Worm (Caenorhabditis elegans) whole organism, young adult: Measurements from ENCODE around the gene spr-2.

Experiments used
- F23B12.7 ChIP-seq: sonication (generic microtip); optimal IDR thresholded peaks from 2 replicates; lab custom pipeline; 2017; ENCODE audit warnings: missing genetic modification characterization, mild to moderate bottlenecking, missing compliant biosample characterization, antibody characterized with exemption, moderate library complexity; ENCODE audit not compliant: insufficient read depth
- F33H1.4 ChIP-seq: fragments of 200-800 bp; sonication (Bioruptor generic); IDR thresholded peaks from 2 replicates; pipeline ENCODE4 v1.3.6; 2022; ENCODE audit warnings: missing genetic modification reagents, missing genetic modification characterization, missing compliant biosample characterization
- F39B2.1 ChIP-seq: fragments of 200-800 bp; sonication (Bioruptor generic); IDR thresholded peaks from 2 replicates; pipeline ENCODE4 v1.3.6; 2022; ENCODE audit warnings: missing genetic modification reagents, missing genetic modification characterization, missing compliant biosample characterization
- F49E8.2 ChIP-seq: sonication (generic microtip); optimal IDR thresholded peaks from 3 replicates; lab custom pipeline; 2017; ENCODE audit warnings: missing genetic modification characterization, mild to moderate bottlenecking, missing compliant biosample characterization, antibody characterized with exemption, moderate library complexity; ENCODE audit not compliant: insufficient read depth
- F55B11.4 ChIP-seq: sonication (generic microtip); optimal IDR thresholded peaks from 2 replicates; lab custom pipeline; 2016; ENCODE audit warnings: missing compliant biosample characterization, missing genetic modification characterization, borderline replicate concordance; ENCODE audit not compliant: insufficient read depth
- K11D2.4 ChIP-seq: fragments of 200-800 bp; sonication (Bioruptor generic); IDR thresholded peaks from 2 replicates; pipeline ENCODE4 v1.3.6; 2022; ENCODE audit warnings: missing genetic modification reagents, missing genetic modification characterization, missing compliant biosample characterization
- Y53G8AR.9 ChIP-seq: fragments of 200-800 bp; sonication (Bioruptor generic); conservative IDR thresholded peaks from 2 replicates; pipeline ENCODE4 v1.3.6; 2022; ENCODE audit warnings: missing genetic modification reagents, missing genetic modification characterization, missing compliant biosample characterization
- Y95B8A.8 ChIP-seq: fragments of 200-800 bp; sonication (Bioruptor generic); IDR thresholded peaks from 2 replicates; pipeline ENCODE4 v1.3.6; 2022; ENCODE audit warnings: missing genetic modification reagents, missing genetic modification characterization, missing compliant biosample characterization
- athp-1 ChIP-seq: sonication (generic microtip); optimal IDR thresholded peaks from 2 replicates; lab custom pipeline; 2017; ENCODE audit warnings: mild to moderate bottlenecking, missing genetic modification characterization, missing compliant biosample characterization
- attf-3 ChIP-seq: fragments of 200-800 bp; sonication (Bioruptor generic); conservative IDR thresholded peaks from 2 replicates; pipeline ENCODE4 v1.3.6; 2022; ENCODE audit warnings: missing genetic modification reagents, missing genetic modification characterization, missing compliant biosample characterization
- attf-5 ChIP-seq: fragments of 200-800 bp; sonication (Bioruptor generic); optimal IDR thresholded peaks from 2 replicates; lab custom pipeline; 2018; ENCODE audit warnings: mild to moderate bottlenecking, missing genetic modification characterization, missing compliant biosample characterization
- bed-2 ChIP-seq: fragments of 200-800 bp; sonication (Bioruptor generic); IDR thresholded peaks from 2 replicates; pipeline ENCODE4 v1.3.6; 2022; ENCODE audit warnings: missing genetic modification reagents, missing genetic modification characterization, missing compliant biosample characterization
- ccch-3 ChIP-seq: fragments of 200-800 bp; sonication (Bioruptor generic); optimal IDR thresholded peaks from 2 replicates; lab custom pipeline; 2018; ENCODE audit warnings: mild to moderate bottlenecking, missing genetic modification characterization, missing compliant biosample characterization
- cebp-1 ChIP-seq, 2 experiments: fragments of 200-800 bp in 1 of 2; sonication (Bioruptor generic) in 1 of 2; sonication (generic microtip) in 1 of 2; IDR thresholded peaks in 1 of 2; optimal IDR thresholded peaks in 1 of 2; 2 replicates each; pipeline versions ENCODE4 v1.3.6 to Lab custom; 2017 to 2022; ENCODE audit warnings: missing compliant biosample characterization in 2 of 2, missing genetic modification characterization in 2 of 2, mild to moderate bottlenecking in 1 of 2, missing genetic modification reagents in 1 of 2, moderate library complexity in 1 of 2
- cebp-2 ChIP-seq: fragments of 200-800 bp; sonication (Bioruptor generic); IDR thresholded peaks from 2 replicates; pipeline ENCODE4 v1.3.6; 2022; ENCODE audit warnings: missing genetic modification characterization, missing compliant biosample characterization
- ceh-91 ChIP-seq: fragments of 200-800 bp; sonication (Bioruptor generic); IDR thresholded peaks from 2 replicates; pipeline ENCODE4 v1.3.6; 2022; ENCODE audit warnings: missing genetic modification reagents, missing genetic modification characterization, missing compliant biosample characterization
- chd-7 ChIP-seq: sonication (generic microtip); optimal IDR thresholded peaks from 2 replicates; lab custom pipeline; 2016; ENCODE audit warnings: mild to moderate bottlenecking, missing genetic modification characterization, moderate library complexity, missing compliant biosample characterization
- ekl-4 ChIP-seq: fragments of 200-800 bp; sonication (Bioruptor generic); IDR thresholded peaks from 2 replicates; pipeline ENCODE4 v1.3.6; 2022; ENCODE audit warnings: missing genetic modification reagents, missing genetic modification characterization, missing compliant biosample characterization
- hlh-26 ChIP-seq: fragments of 200-800 bp; sonication (Bioruptor generic); conservative IDR thresholded peaks from 2 replicates; pipeline ENCODE4 v1.3.6; 2022; ENCODE audit warnings: missing genetic modification reagents, missing genetic modification characterization, missing compliant biosample characterization
- hmg-1.2 ChIP-seq: fragments of 200-800 bp; sonication (Bioruptor generic); IDR thresholded peaks from 2 replicates; pipeline ENCODE4 v1.3.6; 2022; ENCODE audit warnings: missing genetic modification reagents, missing genetic modification characterization, missing compliant biosample characterization
- hrde-1 ChIP-seq: sonication (generic microtip); optimal IDR thresholded peaks from 2 replicates; lab custom pipeline; 2016; ENCODE audit warnings: missing genetic modification characterization, mild to moderate bottlenecking, missing compliant biosample characterization, moderate library complexity, missing genotype, missing genetic modification reagents, borderline replicate concordance
- hsf-1 ChIP-seq: fragments of 200-800 bp; sonication (Bioruptor generic); IDR thresholded peaks from 2 replicates; pipeline ENCODE4 v1.3.6; 2022; ENCODE audit warnings: missing genetic modification reagents, missing genetic modification characterization, missing compliant biosample characterization
- lin-26 ChIP-seq: fragments of 200-800 bp; sonication (Bioruptor generic); IDR thresholded peaks from 2 replicates; pipeline ENCODE4 v1.3.6; 2022; ENCODE audit warnings: missing genetic modification reagents, missing genetic modification characterization, missing compliant biosample characterization
- lin-40 ChIP-seq: sonication (generic microtip); optimal IDR thresholded peaks from 2 replicates; lab custom pipeline; 2016; ENCODE audit warnings: missing genetic modification characterization, mild to moderate bottlenecking, missing compliant biosample characterization, missing genotype, missing genetic modification reagents
- lin-54 ChIP-seq: fragments of 200-800 bp; sonication (Bioruptor generic); optimal IDR thresholded peaks from 2 replicates; lab custom pipeline; 2018; ENCODE audit warnings: mild to moderate bottlenecking, missing genetic modification characterization, missing compliant biosample characterization
- lir-1 ChIP-seq: fragments of 200-800 bp; sonication (Bioruptor generic); conservative IDR thresholded peaks from 2 replicates; pipeline ENCODE4 v1.3.6; 2022; ENCODE audit warnings: missing genetic modification reagents, missing genetic modification characterization, missing compliant biosample characterization
- lsl-1 ChIP-seq: fragments of 200-800 bp; sonication (Bioruptor generic); optimal IDR thresholded peaks from 2 replicates; lab custom pipeline; 2018; ENCODE audit warnings: mild to moderate bottlenecking, missing genetic modification characterization, moderate library complexity, missing compliant biosample characterization
- madf-10 ChIP-seq: sonication (generic microtip); optimal IDR thresholded peaks from 2 replicates; lab custom pipeline; 2016; ENCODE audit warnings: mild to moderate bottlenecking, missing genetic modification characterization, missing compliant biosample characterization
- madf-6 ChIP-seq: fragments of 200-800 bp; sonication (Bioruptor generic); IDR thresholded peaks from 2 replicates; pipeline ENCODE4 v1.3.6; 2022; ENCODE audit warnings: missing genetic modification reagents, missing genetic modification characterization, missing compliant biosample characterization
- mcd-1 ChIP-seq: fragments of 200-800 bp; sonication (Bioruptor generic); IDR thresholded peaks from 2 replicates; pipeline ENCODE4 v1.3.6; 2022; ENCODE audit warnings: missing genetic modification reagents, missing genetic modification characterization, missing compliant biosample characterization
- nfyb-1 ChIP-seq: fragments of 200-800 bp; sonication (Bioruptor generic); IDR thresholded peaks from 2 replicates; pipeline ENCODE4 v1.3.6; 2022; ENCODE audit warnings: missing genetic modification reagents, missing genetic modification characterization, missing compliant biosample characterization
- pbrm-1 ChIP-seq: fragments of 200-800 bp; sonication (Bioruptor generic); IDR thresholded peaks from 2 replicates; pipeline ENCODE4 v1.3.6; 2022; ENCODE audit warnings: missing genetic modification reagents, missing genetic modification characterization, missing compliant biosample characterization
- rpc-1 ChIP-seq, 2 experiments: fragments of 150-350 bp in 1 of 2; sonication (generic microtip) in 1 of 2; optimal IDR thresholded peaks; 2 replicates each; lab custom pipeline; 2014 to 2018; ENCODE audit warnings: missing biosample characterization in 1 of 2, missing genetic modification characterization in 1 of 2, missing genetic modification reagents in 1 of 2, missing genotype in 1 of 2
- snpc-1.1 ChIP-seq: sonication (generic microtip); optimal IDR thresholded peaks from 2 replicates; lab custom pipeline; 2017; ENCODE audit warnings: missing genetic modification characterization, mild to moderate bottlenecking, missing compliant biosample characterization, antibody characterized with exemption, moderate library complexity, missing genotype, missing genetic modification reagents; ENCODE audit not compliant: insufficient read depth
- snpc-3.4 ChIP-seq: sonication (generic microtip); optimal IDR thresholded peaks from 2 replicates; lab custom pipeline; 2017; ENCODE audit warnings: missing genetic modification characterization, mild to moderate bottlenecking, missing compliant biosample characterization, antibody characterized with exemption, moderate library complexity, missing genotype, missing genetic modification reagents
- sptf-2 ChIP-seq: fragments of 200-800 bp; sonication (Bioruptor generic); optimal IDR thresholded peaks from 2 replicates; lab custom pipeline; 2018; ENCODE audit warnings: mild to moderate bottlenecking, missing genetic modification characterization, missing compliant biosample characterization
- tbp1 ChIP-seq: fragments of 200-800 bp; sonication (Bioruptor generic); optimal IDR thresholded peaks from 2 replicates; lab custom pipeline; 2018; ENCODE audit warnings: mild to moderate bottlenecking, missing genetic modification characterization, missing compliant biosample characterization
- tlf-1 ChIP-seq: fragments of 200-800 bp; sonication (Bioruptor generic); optimal IDR thresholded peaks from 2 replicates; lab custom pipeline; 2018; ENCODE audit warnings: mild to moderate bottlenecking, missing genetic modification characterization, missing compliant biosample characterization
- zfh-2 ChIP-seq: fragments of 200-800 bp; sonication (Bioruptor generic); conservative IDR thresholded peaks from 2 replicates; pipeline ENCODE4 v1.3.6; 2022; ENCODE audit warnings: missing genetic modification reagents, missing genetic modification characterization, missing compliant biosample characterization
- ztf-28 ChIP-seq: fragments of 200-800 bp; sonication (Bioruptor generic); IDR thresholded peaks from 2 replicates; pipeline ENCODE4 v1.3.6; 2022; ENCODE audit warnings: missing genetic modification reagents, missing genetic modification characterization, missing compliant biosample characterization
- ztf-3 ChIP-seq: fragments of 200-800 bp; sonication (Bioruptor generic); optimal IDR thresholded peaks from 2 replicates; lab custom pipeline; 2018; ENCODE audit warnings: mild to moderate bottlenecking, missing genetic modification characterization, missing compliant biosample characterization

spr-2 gene

DNA sequence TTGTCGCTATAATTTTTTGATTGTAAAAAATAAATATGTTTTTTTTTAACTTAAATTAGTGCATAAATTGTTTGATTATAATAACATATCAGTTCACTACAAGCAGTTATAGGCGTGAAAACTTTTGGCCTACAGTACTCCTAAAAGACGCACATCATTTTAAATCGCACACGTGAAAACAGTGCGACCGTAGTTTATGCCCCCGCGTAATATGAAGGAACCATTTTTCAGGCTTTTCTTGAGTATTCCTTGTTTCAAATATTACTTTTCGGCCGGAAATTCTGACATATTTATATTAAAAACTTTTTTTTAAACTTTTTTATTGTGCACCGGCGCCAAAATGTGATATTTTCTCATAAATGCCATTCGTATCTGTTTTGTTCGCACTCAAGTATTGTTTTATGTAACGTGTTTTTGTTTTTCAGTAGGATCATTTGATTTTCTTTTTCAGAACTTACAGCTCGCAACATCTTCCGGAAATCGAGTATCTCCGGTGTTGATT is 2.7 kb upstream of the spr-2 start, which contains the start of gene oma-1 (continued):
- TF ChIP-seq ceh-91 (peak; percentile 91), bed-2 (GFP tag; lab: Robert Waterston, UW) (no peak)

DNA sequence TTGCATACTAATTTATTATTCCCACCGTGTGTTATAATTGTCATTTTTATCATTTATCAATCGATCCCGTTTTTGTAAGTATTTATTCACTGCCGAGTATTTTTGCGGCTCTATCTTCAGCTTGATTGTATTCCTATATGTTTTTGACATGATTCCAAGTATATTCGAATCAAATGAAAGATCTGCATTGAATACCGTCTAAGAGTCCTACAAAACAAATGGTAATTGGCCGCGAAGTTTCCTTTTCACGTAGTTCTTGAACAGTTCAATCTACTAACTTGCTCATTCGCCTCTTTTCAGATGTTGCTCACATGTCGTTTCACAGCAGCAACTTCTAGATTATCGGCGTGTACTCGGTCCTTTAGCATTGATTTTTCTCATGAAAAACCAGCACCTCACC is 1.3 kb downstream of the spr-2 start, which contains the start of gene C27B7.2:
C27B7.2 (plus strand) TSS at position 301 of the 400 bp plus-strand sequence.
- 0 out of 2 replicates have a peak, but pooled peaks have one; percentile 9 for TF ChIP-seq lin-26 (GFP tag; lab: Robert Waterston, UW)
- no peak for TF ChIP-seq hsf-1 (GFP tag; lab: Robert Waterston, UW)
- TF ChIP-seq Y95B8A.8 (GFP tag; lab: Robert Waterston, UW): 0 out of 2 replicates have a peak, but pooled peaks have one; percentile 21
- TF ChIP-seq madf-6 (GFP tag; lab: Robert Waterston, UW): peak; percentile 29; the same call in 1 of the 2 replicates

DNA sequence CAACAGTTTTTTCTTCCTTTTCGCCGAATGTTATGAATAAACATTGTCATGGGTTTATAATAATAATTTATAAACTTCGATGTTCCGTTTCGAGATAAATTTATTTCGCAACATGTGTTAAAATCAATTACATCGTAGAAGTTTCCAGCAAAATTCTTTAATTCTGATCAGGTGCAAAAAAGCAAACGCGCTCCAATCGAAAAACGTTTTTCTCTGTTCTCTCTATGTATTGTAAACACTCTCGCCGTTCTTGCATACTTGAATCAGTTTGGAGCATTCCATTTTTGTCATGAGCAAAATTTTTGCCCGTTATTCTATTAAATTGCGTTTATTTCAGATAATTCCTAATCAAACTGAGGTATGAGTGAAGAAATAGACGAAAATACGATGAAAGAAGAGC is 2.5 kb downstream of the spr-2 start, which contains the start of gene rad-54.L2:
rad-54.L2 (plus strand) TSS at position 332 of the 400 bp plus-strand sequence.
- peak; percentile 59; the same call in 1 of the 2 replicates for TF ChIP-seq nfyb-1 (GFP tag; lab: Robert Waterston, UW)
- no peak for TF ChIP-seq K11D2.4
- peak; percentile 15 for TF ChIP-seq rpc-1 (optimal IDR thresholded peaks at IDR 0.05; lab: Kevin White, UChicago)
- TF ChIP-seq rpc-1 (tag; optimal IDR thresholded peaks at IDR 0.05; lab: Kevin White, UChicago): no peak
- peak; percentile 37 for TF ChIP-seq lin-54
- TF ChIP-seq athp-1 (tag; lab: Kevin White, UChicago): peak; percentile 12
- peak; percentile 33 for TF ChIP-seq lsl-1 (GFP tag; lab: Kevin White, UChicago)
- TF ChIP-seq hrde-1 (tag; lab: Kevin White, UChicago): peak; percentile 30
- peak; percentile 94 for TF ChIP-seq cebp-1 (GFP tag; IDR thresholded peaks at IDR 0.05; lab: Robert Waterston, UW)
- TF ChIP-seq cebp-1 (tag; optimal IDR thresholded peaks at IDR 0.05; lab: Kevin White, UChicago): peak; percentile 97
- TF ChIP-seq F23B12.7 (tag; lab: Kevin White, UChicago): peak; percentile 50
- TF ChIP-seq F33H1.4 (GFP tag; lab: Robert Waterston, UW): peak; percentile 33; the same call in 1 of the 2 replicates
- TF ChIP-seq attf-5: peak; percentile 78
- peak; percentile 40 for TF ChIP-seq F49E8.2
- peak; percentile 42; the same call in 1 of the 2 replicates for TF ChIP-seq pbrm-1 (GFP tag; lab: Robert Waterston, UW)
- TF ChIP-seq cebp-2 (GFP tag; lab: Robert Waterston, UW): no peak
- no peak for TF ChIP-seq F55B11.4 (tag; lab: Kevin White, UChicago)
- TF ChIP-seq tlf-1 (GFP tag; lab: Kevin White, UChicago): peak; percentile 51
- TF ChIP-seq madf-10 (tag; lab: Kevin White, UChicago): peak; percentile 45
- peak; percentile 77 for TF ChIP-seq mcd-1
- TF ChIP-seq ccch-3 (GFP tag; lab: Kevin White, UChicago): no peak
- no peak for TF ChIP-seq hlh-26 (GFP tag; lab: Robert Waterston, UW)
- peak; percentile 36 for TF ChIP-seq snpc-3.4 (tag; lab: Kevin White, UChicago)
- TF ChIP-seq ztf-28 (GFP tag; lab: Robert Waterston, UW): no peak
- no peak for TF ChIP-seq snpc-1.1 (tag; lab: Kevin White, UChicago)
- peak; percentile 17 for TF ChIP-seq tbp1 (GFP tag; lab: Kevin White, UChicago)
- TF ChIP-seq hmg-1.2 (GFP tag; lab: Robert Waterston, UW): peak; percentile 69; the same call in 1 of the 2 replicates
- TF ChIP-seq Y53G8AR.9 (GFP tag; lab: Robert Waterston, UW): 0 out of 2 replicates have a peak, but pooled peaks have one; percentile 15
- TF ChIP-seq hsf-1 (GFP tag; lab: Robert Waterston, UW): peak; percentile 84
- TF ChIP-seq lin-26 (GFP tag; lab: Robert Waterston, UW): no peak
- TF ChIP-seq ztf-3: no peak
- no peak for TF ChIP-seq lir-1 (GFP tag; lab: Robert Waterston, UW)
- TF ChIP-seq F39B2.1 (GFP tag; lab: Robert Waterston, UW): 0 out of 2 replicates have a peak, but pooled peaks have one; percentile 26
- no peak for TF ChIP-seq zfh-2
- TF ChIP-seq attf-3: no peak
- TF ChIP-seq ekl-4 (GFP tag; lab: Robert Waterston, UW): peak; percentile 68; the same call in 1 of the 2 replicates
- TF ChIP-seq sptf-2: no peak
- TF ChIP-seq chd-7 (tag; lab: Kevin White, UChicago): no peak
- TF ChIP-seq ceh-91: no peak
- TF ChIP-seq lin-40 (tag; lab: Kevin White, UChicago): peak; percentile 48
